4 worm cellular contexts compared by ENCODE assay signal in the genomic region with DNA sequence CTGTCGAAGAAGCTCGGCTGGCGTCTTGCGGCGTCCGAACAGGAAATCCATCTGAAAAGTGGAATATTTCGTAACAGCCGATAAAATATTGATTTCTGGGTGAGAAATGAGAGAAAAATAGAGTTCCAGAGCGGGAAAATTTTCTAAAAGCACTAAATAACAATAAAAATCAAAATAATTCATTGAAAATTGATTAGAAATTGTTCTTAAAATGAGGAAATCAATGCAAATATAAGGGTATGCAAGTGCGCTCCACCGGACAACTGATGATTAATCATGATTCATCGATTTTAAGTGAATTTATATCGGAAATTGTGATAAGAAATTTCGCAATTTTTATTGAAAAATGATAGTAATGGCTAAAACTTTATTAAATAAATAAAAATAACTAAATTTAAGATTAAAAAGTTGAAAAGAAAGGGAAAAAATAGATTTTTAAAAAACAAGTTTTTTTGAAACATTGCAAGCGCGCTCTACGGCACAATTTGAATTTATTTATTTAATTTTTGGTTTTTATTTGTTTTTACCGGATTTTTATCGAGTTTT.
TF ChIP-seq lines count a peak whose summit lies in the region.

A gene (minus strand): TSS at position 51 of the 546 bp plus-strand sequence.
A gene (plus strand): TSS at position 520 of the 546 bp plus-strand sequence.

TF ChIP-seq in whole organism, L2 larva, 48 proteins besides CTCF, POLR2A, EP300 and RAD21 (continues in another document):
- TF ChIP-seq elt-3 (tag; optimal IDR thresholded peaks at IDR 0.05; lab: Kevin White, UChicago): no peak
- TF ChIP-seq ztf-1 (GFP tag; conservative IDR thresholded peaks at IDR 0.05; lab: Robert Waterston, UW): no peak
- peak; percentile 20 for TF ChIP-seq nhr-129 (tag; optimal IDR thresholded peaks at IDR 0.05; lab: Kevin White, UChicago)
- peak; percentile 79 for TF ChIP-seq unc-55 (GFP tag; optimal IDR thresholded peaks at IDR 0.05; lab: Kevin White, UChicago)
- TF ChIP-seq crh-2 (tag; optimal IDR thresholded peaks at IDR 0.05; lab: Kevin White, UChicago): peak; percentile 63
- peak; percentile 69 for TF ChIP-seq lin-13 (GFP tag; optimal IDR thresholded peaks at IDR 0.05; lab: Kevin White, UChicago)
- TF ChIP-seq nhr-77 (tag; optimal IDR thresholded peaks at IDR 0.05; lab: Kevin White, UChicago): no peak
- TF ChIP-seq sma-3 (GFP tag; optimal IDR thresholded peaks at IDR 0.05; lab: Kevin White, UChicago): peak; percentile 53
- no peak for TF ChIP-seq nhr-23 (tag; optimal IDR thresholded peaks at IDR 0.05; lab: Kevin White, UChicago)
- peak; percentile 100 for TF ChIP-seq fos-1 (tag; optimal IDR thresholded peaks at IDR 0.05; lab: Kevin White, UChicago)
- TF ChIP-seq dmd-4 (tag; optimal IDR thresholded peaks at IDR 0.05; lab: Kevin White, UChicago): no peak
- peak; percentile 20 for TF ChIP-seq sem-4 (tag; optimal IDR thresholded peaks at IDR 0.05; lab: Kevin White, UChicago)
- no peak for TF ChIP-seq nhr-11 (tag; optimal IDR thresholded peaks at IDR 0.05; lab: Kevin White, UChicago)
- no peak for TF ChIP-seq nhr-12 (tag; optimal IDR thresholded peaks at IDR 0.05; lab: Kevin White, UChicago)
- TF ChIP-seq ceh-82 (tag; optimal IDR thresholded peaks at IDR 0.05; lab: Kevin White, UChicago): no peak
- TF ChIP-seq gmeb-1 (tag; optimal IDR thresholded peaks at IDR 0.05; lab: Kevin White, UChicago): peak; percentile 74
- TF ChIP-seq R02D3.7 (tag; optimal IDR thresholded peaks at IDR 0.05; lab: Kevin White, UChicago): no peak
- TF ChIP-seq lin-11 (tag; optimal IDR thresholded peaks at IDR 0.05; lab: Kevin White, UChicago): no peak
- TF ChIP-seq snpc-4 (tag; optimal IDR thresholded peaks at IDR 0.05; lab: Kevin White, UChicago): peak; percentile 22
- no peak for TF ChIP-seq nhr-10 (tag; optimal IDR thresholded peaks at IDR 0.05; lab: Kevin White, UChicago)
- no peak for TF ChIP-seq unc-62 (GFP tag; optimal IDR thresholded peaks at IDR 0.05; lab: Kevin White, UChicago)

TF ChIP-seq in whole organism, L4 larva, 104 proteins besides CTCF, POLR2A, EP300 and RAD21 (continues in another document):
- peak; percentile 80 for TF ChIP-seq ztf-7 (tag; optimal IDR thresholded peaks at IDR 0.05; lab: Kevin White, UChicago)
- TF ChIP-seq lin-38 (GFP tag; IDR thresholded peaks at IDR 0.05; lab: Robert Waterston, UW): peak; percentile 94
- TF ChIP-seq fos-1 (tag; optimal IDR thresholded peaks at IDR 0.05; lab: Kevin White, UChicago): peak; percentile 75
- peak; percentile 64 for TF ChIP-seq pqm-1 (tag; optimal IDR thresholded peaks at IDR 0.05; lab: Kevin White, UChicago)
- peak in 1 of 2 experiments; percentile 64 for TF ChIP-seq unc-62 (GFP tag; optimal IDR thresholded peaks at IDR 0.05 in 1 of 2; lab: Kevin White, UChicago)
- no peak for TF ChIP-seq unc-62 (tag; optimal IDR thresholded peaks at IDR 0.05; lab: Kevin White, UChicago)
- peak; percentile 46 for TF ChIP-seq nhr-28 (tag; optimal IDR thresholded peaks at IDR 0.05; lab: Kevin White, UChicago)
- TF ChIP-seq Y48G9A.11 (GFP tag; IDR thresholded peaks at IDR 0.05; lab: Robert Waterston, UW): no peak
- no peak for TF ChIP-seq T26A8.4 (GFP tag; IDR thresholded peaks at IDR 0.05; lab: Robert Waterston, UW)
- TF ChIP-seq zip-2 (tag; optimal IDR thresholded peaks at IDR 0.05; lab: Kevin White, UChicago): no peak
- TF ChIP-seq unc-130 (GFP tag; optimal IDR thresholded peaks at IDR 0.05; lab: Kevin White, UChicago): no peak
- no peak for TF ChIP-seq lim-7 (GFP tag; IDR thresholded peaks at IDR 0.05; lab: Robert Waterston, UW)
- no peak for TF ChIP-seq lir-3 (tag; optimal IDR thresholded peaks at IDR 0.05; lab: Kevin White, UChicago)
- peak; percentile 77 for TF ChIP-seq mep-1 (tag; optimal IDR thresholded peaks at IDR 0.05; lab: Kevin White, UChicago)
- TF ChIP-seq ctbp-1 (GFP tag; IDR thresholded peaks at IDR 0.05; lab: Robert Waterston, UW): 0 out of 2 replicates have a peak, but pooled peaks have one; percentile 15
- peak in 1 of 2 experiments; percentile 77 for TF ChIP-seq lsy-2 (tag; optimal IDR thresholded peaks at IDR 0.05; lab: Kevin White, UChicago)
- peak; percentile 72 for TF ChIP-seq dpl-1 (GFP tag; optimal IDR thresholded peaks at IDR 0.05; lab: Kevin White, UChicago)
- peak; percentile 71 for TF ChIP-seq ces-1 (GFP tag; optimal IDR thresholded peaks at IDR 0.05; lab: Kevin White, UChicago)
- peak; percentile 41 for TF ChIP-seq dve-1 (tag; optimal IDR thresholded peaks at IDR 0.05; lab: Kevin White, UChicago; ENCODE audit: insufficient read depth)
- TF ChIP-seq nhr-102 (tag; optimal IDR thresholded peaks at IDR 0.05; lab: Kevin White, UChicago): peak; percentile 26
- no peak for TF ChIP-seq aly-2 (tag; optimal IDR thresholded peaks at IDR 0.05; lab: Kevin White, UChicago)
- TF ChIP-seq rbr-2 (tag; optimal IDR thresholded peaks at IDR 0.05; lab: Kevin White, UChicago): peak; percentile 62

TF ChIP-seq in whole organism, late embryonic, 69 proteins besides CTCF, POLR2A, EP300 and RAD21:
- peak; percentile 59 for TF ChIP-seq ceh-48 (tag; optimal IDR thresholded peaks at IDR 0.05; lab: Kevin White, UChicago)
- TF ChIP-seq unc-42 (tag; optimal IDR thresholded peaks at IDR 0.05; lab: Kevin White, UChicago): peak; percentile 73
- TF ChIP-seq zip-5 (tag; optimal IDR thresholded peaks at IDR 0.05; lab: Kevin White, UChicago): no peak
- peak; percentile 13 for TF ChIP-seq elt-2 (tag; optimal IDR thresholded peaks at IDR 0.05; lab: Kevin White, UChicago)
- TF ChIP-seq pax-1 (tag; optimal IDR thresholded peaks at IDR 0.05; lab: Kevin White, UChicago): no peak
- no peak for TF ChIP-seq nhr-232 (tag; optimal IDR thresholded peaks at IDR 0.05; lab: Kevin White, UChicago)
TF ChIP-seq in whole organism, late embryonic: peak in this region for 3.

TF ChIP-seq in whole organism, mixed stage, embryonic, 35 proteins besides CTCF, POLR2A, EP300 and RAD21:
- TF ChIP-seq sem-2 (GFP tag; optimal IDR thresholded peaks at IDR 0.05; lab: Kevin White, UChicago): no peak
- TF ChIP-seq ces-1 (GFP tag; optimal IDR thresholded peaks at IDR 0.05; lab: Kevin White, UChicago): peak; percentile 89
- TF ChIP-seq nhr-237 (tag; optimal IDR thresholded peaks at IDR 0.05; lab: Kevin White, UChicago): peak; percentile 55
- TF ChIP-seq lsy-2 (tag; optimal IDR thresholded peaks at IDR 0.05; lab: Kevin White, UChicago): peak; percentile 48
- TF ChIP-seq zip-8 (tag; optimal IDR thresholded peaks at IDR 0.05; lab: Kevin White, UChicago): no peak
- no peak for TF ChIP-seq tbx-8 (GFP tag; optimal IDR thresholded peaks at IDR 0.05; lab: Kevin White, UChicago)
TF ChIP-seq in whole organism, mixed stage, embryonic: peak in this region for 3.
